Worm (Caenorhabditis elegans): ENCODE measurements around the gene fbxa-26.

DNA sequence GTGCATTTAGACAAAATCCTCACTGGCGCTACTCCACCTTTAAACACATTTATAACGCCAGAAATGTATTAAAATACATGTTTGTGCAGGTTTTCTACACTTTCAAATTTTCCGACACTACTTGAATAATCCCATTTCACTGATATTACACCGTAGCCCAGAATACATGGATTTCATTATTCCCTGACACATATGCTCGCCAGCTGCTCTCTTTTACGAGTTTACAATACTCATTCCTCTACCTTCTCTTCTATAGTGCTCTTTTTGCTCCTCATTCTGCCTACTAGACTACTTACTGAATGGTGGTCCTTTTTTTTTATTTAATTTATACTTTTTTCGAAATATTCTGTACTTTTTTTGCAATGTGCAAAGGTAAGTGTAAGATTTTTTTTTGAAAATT, 30.2 kb upstream of the fbxa-26 start:
- TF ChIP-seq blmp-1 (tag; optimal IDR thresholded peaks at IDR 0.05) (no peak), tlp-1 (tag; optimal IDR thresholded peaks at IDR 0.05) (no peak), ztf-4 (tag; optimal IDR thresholded peaks at IDR 0.05) (no peak), nhr-11 (tag; optimal IDR thresholded peaks at IDR 0.05) (no peak), dsc-1 (tag; optimal IDR thresholded peaks at IDR 0.05) (no peak), sup-37 (GFP tag; optimal IDR thresholded peaks at IDR 0.05) (no peak), nhr-20 (tag; optimal IDR thresholded peaks at IDR 0.05) (no peak), fos-1 (tag; optimal IDR thresholded peaks at IDR 0.05) (no peak), C16A3.4 (tag; optimal IDR thresholded peaks at IDR 0.05) (no peak), mep-1 (tag; optimal IDR thresholded peaks at IDR 0.05) (no peak), xbp-1 (tag; optimal IDR thresholded peaks at IDR 0.05) (no peak), lin-15B (tag; optimal IDR thresholded peaks at IDR 0.05) (no peak)
